Worm (Caenorhabditis elegans) whole organism, L4 larva: ENCODE data around the gene unc-77.

Experiments
- aly-2 ChIP-seq: sonication (generic microtip); optimal IDR thresholded peaks from 2 replicates; lab custom pipeline; 2018; ENCODE audit warnings: missing biosample characterization, missing genetic modification characterization
- ces-1 ChIP-seq: fragments of 150-350 bp; sonication (generic microtip); optimal IDR thresholded peaks from 4 replicates; lab custom pipeline; 2014; ENCODE audit warnings: missing biosample characterization, missing genetic modification reagents, missing genetic modification characterization
- daf-12 ChIP-seq: fragments of 150-350 bp; optimal IDR thresholded peaks from 2 replicates; lab custom pipeline; 2014; ENCODE audit warnings: missing biosample characterization, missing genetic modification reagents, missing genetic modification characterization
- fkh-10 ChIP-seq: fragments of 150-350 bp; optimal IDR thresholded peaks from 2 replicates; lab custom pipeline; 2014; ENCODE audit warnings: missing biosample characterization, missing genetic modification reagents, missing genetic modification characterization
- mxl-3 ChIP-seq: fragments of 200-800 bp; sonication (Bioruptor generic); optimal IDR thresholded peaks from 2 replicates; lab custom pipeline; 2018; ENCODE audit warnings: mild to moderate bottlenecking, missing genetic modification characterization, missing compliant biosample characterization
- nhr-11 ChIP-seq: fragments of 150-350 bp; optimal IDR thresholded peaks from 2 replicates; lab custom pipeline; 2014; ENCODE audit warnings: missing biosample characterization, missing genetic modification characterization
- nhr-6 ChIP-seq: fragments of 150-350 bp; optimal IDR thresholded peaks from 2 replicates; lab custom pipeline; 2014; ENCODE audit warnings: missing biosample characterization, missing genetic modification characterization
- nhr-76 ChIP-seq: fragments of 150-350 bp; optimal IDR thresholded peaks from 2 replicates; lab custom pipeline; 2014; ENCODE audit warnings: missing biosample characterization, missing genetic modification characterization
- nhr-77 ChIP-seq: fragments of 150-350 bp; optimal IDR thresholded peaks from 2 replicates; lab custom pipeline; 2014; ENCODE audit warnings: missing biosample characterization, missing genetic modification characterization
- snpc-4 ChIP-seq: fragments of 150-350 bp; optimal IDR thresholded peaks from 2 replicates; lab custom pipeline; 2014; ENCODE audit warnings: missing biosample characterization, missing genetic modification characterization
- tra-1 ChIP-seq: fragments of 200-800 bp; sonication (Bioruptor generic); IDR thresholded peaks from 2 replicates; pipeline ENCODE4 v1.3.6; 2022; ENCODE audit warnings: missing genetic modification reagents, missing genetic modification characterization, missing compliant biosample characterization
- unc-39 ChIP-seq: sonication (generic microtip); optimal IDR thresholded peaks from 2 replicates; lab custom pipeline; 2017; ENCODE audit warnings: missing biosample characterization, missing genetic modification characterization
- unc-62 ChIP-seq, 3 experiments: fragments of 150-350 bp in 1 of 3; sonication (generic microtip); optimal IDR thresholded peaks in 2 of 3; peaks in 1 of 3; 1 replicate in 1 of 3; 2 replicates in 2 of 3; lab custom pipeline; 2014 to 2017; ENCODE audit warnings: missing biosample characterization in 3 of 3, missing genetic modification characterization in 3 of 3, missing genetic modification reagents in 3 of 3, missing genotype in 1 of 3
- ztf-11 ChIP-seq: fragments of 150-350 bp; optimal IDR thresholded peaks from 2 replicates; lab custom pipeline; 2014; ENCODE audit warnings: missing biosample characterization, missing genetic modification characterization

ce11 chrIV:6145984-6146383 lies 37.7 kb downstream of the unc-77 start:
- TF ChIP-seq tra-1 (GFP tag; lab: Robert Waterston, UW) = no peak
- no peak for TF ChIP-seq unc-62 (GFP tag; optimal IDR thresholded peaks at IDR 0.05 in 1 of 2; lab: Kevin White, UChicago)
- no peak for TF ChIP-seq unc-62 (tag; optimal IDR thresholded peaks at IDR 0.05; lab: Kevin White, UChicago)
- TF ChIP-seq nhr-77 (tag; lab: Kevin White, UChicago) = no peak
- TF ChIP-seq daf-12 = no peak
- TF ChIP-seq fkh-10 = no peak
- TF ChIP-seq snpc-4 (tag; lab: Kevin White, UChicago) = no peak
- TF ChIP-seq unc-39 (tag; lab: Kevin White, UChicago) = no peak
- no peak for TF ChIP-seq ztf-11
- TF ChIP-seq mxl-3 (GFP tag; lab: Kevin White, UChicago) = no peak
- TF ChIP-seq nhr-11 (tag; lab: Kevin White, UChicago) = no peak
- no peak for TF ChIP-seq aly-2 (tag; lab: Kevin White, UChicago)
- TF ChIP-seq nhr-6 = no peak
- TF ChIP-seq nhr-76 = no peak
- no peak for TF ChIP-seq ces-1
